Worm (Caenorhabditis elegans): Measurements from ENCODE around the gene inx-18.

inx-18 gene

ce11 chrIV:584039-584438 lies 22.1 kb upstream of the inx-18 start:
- TF ChIP-seq ttx-3 (tag; optimal IDR thresholded peaks at IDR 0.05) (no peak), dmd-4 (tag; optimal IDR thresholded peaks at IDR 0.05; ENCODE audit: borderline replicate concordance) (no peak), eyg-1 (tag; optimal IDR thresholded peaks at IDR 0.05) (no peak), lin-11 (tag; optimal IDR thresholded peaks at IDR 0.05) (no peak), madf-2 (tag; optimal IDR thresholded peaks at IDR 0.05) (no peak), ztf-16 (tag; optimal IDR thresholded peaks at IDR 0.05) (no peak), elt-4 (tag; optimal IDR thresholded peaks at IDR 0.05) (no peak), fkh-6 (tag; optimal IDR thresholded peaks at IDR 0.05) (no peak), hlh-15 (tag; optimal IDR thresholded peaks at IDR 0.05) (no peak), ceh-22 (tag; optimal IDR thresholded peaks at IDR 0.05) (no peak), ceh-24 (tag; optimal IDR thresholded peaks at IDR 0.05) (no peak), pax-1 (tag; optimal IDR thresholded peaks at IDR 0.05) (no peak), ceh-30 (tag; optimal IDR thresholded peaks at IDR 0.05) (no peak), fax-1 (tag; optimal IDR thresholded peaks at IDR 0.05) (no peak), ceh-34 (tag; optimal IDR thresholded peaks at IDR 0.05) (no peak), mec-3 (tag; optimal IDR thresholded peaks at IDR 0.05; ENCODE audit: borderline replicate concordance) (no peak), pqm-1 (tag; optimal IDR thresholded peaks at IDR 0.05) (no peak), sdc-2 (tag; optimal IDR thresholded peaks at IDR 0.05) (no peak)

DNA sequence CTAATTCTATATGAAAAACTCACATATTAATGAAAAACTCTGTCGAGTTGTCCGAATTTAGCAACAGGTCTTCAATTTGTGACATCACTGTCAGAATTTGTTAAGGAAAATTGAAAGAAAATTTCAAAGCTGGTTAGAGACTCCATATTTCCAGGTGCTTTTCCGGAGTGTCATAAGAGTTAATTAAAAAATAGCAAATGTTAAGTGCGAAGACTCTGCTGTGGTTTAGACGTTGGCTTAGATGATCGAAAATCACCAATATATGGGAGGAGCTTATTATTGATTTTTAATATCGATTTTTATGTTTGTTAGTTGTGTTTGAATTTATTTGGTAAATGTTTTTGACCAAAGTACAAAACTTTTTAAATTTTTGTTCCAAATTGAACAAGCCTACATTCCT lies 18.4 kb upstream of the inx-18 start, which contains the start of gene C18H7.12:
Gene C18H7.12 (minus strand): TSS at position 101 of the 400 bp plus-strand sequence.
- TF ChIP-seq ceh-9 (tag; optimal IDR thresholded peaks at IDR 0.05) (no peak), nhr-11 (tag; optimal IDR thresholded peaks at IDR 0.05) (no peak), nfya-1 (tag; optimal IDR thresholded peaks at IDR 0.05) (no peak), nhr-232 (tag; optimal IDR thresholded peaks at IDR 0.05) (no peak), pax-1 (tag; optimal IDR thresholded peaks at IDR 0.05) (no peak), lim-6 (tag; optimal IDR thresholded peaks at IDR 0.05) (no peak), ceh-18 (tag; optimal IDR thresholded peaks at IDR 0.05) (no peak), tbx-2 (tag; optimal IDR thresholded peaks at IDR 0.05) (no peak)

ce11 chrIV:592382-592781 lies 13.8 kb upstream of the inx-18 start, which contains the start of gene C18H7.6:
Gene C18H7.6, minus strand, starts transcription at chrIV:592485.
- TF ChIP-seq ceh-19 (GFP tag; optimal IDR thresholded peaks at IDR 0.05) (no peak), ceh-34 (tag; optimal IDR thresholded peaks at IDR 0.05) (no peak), hlh-8 (tag; optimal IDR thresholded peaks at IDR 0.05) (no peak), npax-4 (tag; optimal IDR thresholded peaks at IDR 0.05) (no peak), ceh-14 (tag; optimal IDR thresholded peaks at IDR 0.05) (no peak), pha-4 (tag; optimal IDR thresholded peaks at IDR 0.05) (no peak), C08G9.2 (tag; optimal IDR thresholded peaks at IDR 0.05) (no peak), unc-42 (tag; optimal IDR thresholded peaks at IDR 0.05) (no peak), nhr-11 (tag; optimal IDR thresholded peaks at IDR 0.05) (no peak), pat-9 (tag; optimal IDR thresholded peaks at IDR 0.05) (no peak), pros-1 (tag; optimal IDR thresholded peaks at IDR 0.05) (no peak), ceh-48 (tag; optimal IDR thresholded peaks at IDR 0.05) (no peak), sox-4 (tag; optimal IDR thresholded peaks at IDR 0.05) (no peak), nfya-1 (tag; optimal IDR thresholded peaks at IDR 0.05) (no peak), madf-2 (tag; optimal IDR thresholded peaks at IDR 0.05) (no peak), T23F11.4 (GFP tag; optimal IDR thresholded peaks at IDR 0.05) (no peak), hlh-30 (tag; optimal IDR thresholded peaks at IDR 0.05; ENCODE audit: insufficient read depth) (no peak)

DNA sequence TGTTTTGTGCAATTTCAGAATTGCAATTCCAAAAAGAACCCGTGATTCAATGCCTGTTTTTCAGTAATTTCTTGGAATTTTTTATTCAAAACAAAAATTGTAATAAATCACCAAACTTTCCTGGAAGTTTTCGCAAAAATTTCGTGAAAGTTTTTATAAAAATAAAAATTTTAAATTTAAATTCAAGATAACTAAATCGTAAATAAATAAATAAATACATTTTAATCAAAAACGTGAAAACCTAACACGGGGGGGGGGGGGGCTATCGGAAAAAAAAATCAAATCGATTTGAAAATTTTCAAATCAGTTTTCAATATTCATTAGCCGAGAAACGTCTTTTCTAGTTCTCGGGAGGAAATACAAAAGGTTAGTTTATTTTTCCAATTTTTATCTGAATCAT lies 13.1 kb upstream of the inx-18 start, which contains the start of gene C18H7.4:
Gene C18H7.4 (plus strand): TSS at position 301 of the 400 bp plus-strand sequence.
- TF ChIP-seq unc-86 (tag; optimal IDR thresholded peaks at IDR 0.05) (no peak), ceh-2 (tag; optimal IDR thresholded peaks at IDR 0.05) (no peak), fkh-6 (tag; optimal IDR thresholded peaks at IDR 0.05) (no peak), K09A11.1 (tag; optimal IDR thresholded peaks at IDR 0.05; ENCODE audit: insufficient read depth) (no peak), dmd-4 (tag; optimal IDR thresholded peaks at IDR 0.05; ENCODE audit: borderline replicate concordance) (no peak), hlh-15 (tag; optimal IDR thresholded peaks at IDR 0.05) (no peak), elt-2 (tag; optimal IDR thresholded peaks at IDR 0.05) (no peak), nhr-232 (tag; optimal IDR thresholded peaks at IDR 0.05) (no peak), ttx-3 (tag; optimal IDR thresholded peaks at IDR 0.05) (no peak), pha-4 (tag; optimal IDR thresholded peaks at IDR 0.05) (no peak), elt-4 (tag; optimal IDR thresholded peaks at IDR 0.05) (no peak), pros-1 (tag; optimal IDR thresholded peaks at IDR 0.05) (no peak), ama-1 (optimal IDR thresholded peaks at IDR 0.05) (no peak), lin-11 (tag; optimal IDR thresholded peaks at IDR 0.05) (no peak), ztf-16 (tag; optimal IDR thresholded peaks at IDR 0.05) (no peak), lim-6 (tag; optimal IDR thresholded peaks at IDR 0.05) (no peak), ceh-30 (tag; optimal IDR thresholded peaks at IDR 0.05) (no peak)
